Worm (Caenorhabditis elegans) whole organism, L1 larva: ENCODE data around the gene W08F4.1.

Experiments
- ces-1 ChIP-seq: fragments of 150-350 bp; optimal IDR thresholded peaks from 2 replicates; lab custom pipeline; 2014; ENCODE audit warnings: missing biosample characterization, missing genetic modification reagents, missing genetic modification characterization
- dpl-1 ChIP-seq, 3 experiments: fragments of 150-350 bp in 2 of 3; sonication (generic microtip) in 1 of 3; optimal IDR thresholded peaks; 2 replicates each; lab custom pipeline; 2014 to 2017; ENCODE audit warnings: missing biosample characterization in 3 of 3, missing genetic modification characterization in 3 of 3, missing genetic modification reagents in 3 of 3
- egl-27 ChIP-seq, 2 experiments: fragments of 150-350 bp in 1 of 2; sonication (generic microtip); optimal IDR thresholded peaks; 3 replicates each; lab custom pipeline; 2017 to 2018; ENCODE audit warnings: missing biosample characterization in 2 of 2, missing genetic modification characterization in 2 of 2, missing genetic modification reagents in 2 of 2
- elt-3 ChIP-seq, 6 experiments: fragments of 150-350 bp in 1 of 6; sonication (generic microtip); optimal IDR thresholded peaks; 2 replicates each; lab custom pipeline; 2017 to 2018; ENCODE audit warnings: missing biosample characterization in 6 of 6, missing genetic modification characterization in 6 of 6, inconsistent platforms in 1 of 6
- lsy-2 ChIP-seq, 2 experiments: fragments of 150-350 bp; optimal IDR thresholded peaks; 2 replicates each; lab custom pipeline; 2014; ENCODE audit warnings: missing biosample characterization in 2 of 2, missing genetic modification characterization in 2 of 2
- mdl-1 ChIP-seq, 2 experiments: fragments of 150-350 bp; optimal IDR thresholded peaks; 2 replicates each; lab custom pipeline; 2014 to 2017; ENCODE audit warnings: missing biosample characterization in 2 of 2, missing genetic modification characterization in 2 of 2, inconsistent platforms in 1 of 2
- nhr-12 ChIP-seq: sonication (generic microtip); optimal IDR thresholded peaks from 2 replicates; lab custom pipeline; 2017; ENCODE audit warnings: missing biosample characterization, missing genetic modification characterization
- nhr-237 ChIP-seq: fragments of 150-350 bp; optimal IDR thresholded peaks from 2 replicates; lab custom pipeline; 2014; ENCODE audit warnings: missing biosample characterization, missing genetic modification characterization
- nhr-76 ChIP-seq: sonication (generic microtip); optimal IDR thresholded peaks from 2 replicates; lab custom pipeline; 2017; ENCODE audit warnings: missing biosample characterization, missing genetic modification characterization
- nhr-77 ChIP-seq: fragments of 150-350 bp; optimal IDR thresholded peaks from 2 replicates; lab custom pipeline; 2014; ENCODE audit warnings: missing biosample characterization, missing genetic modification characterization
- snpc-4 ChIP-seq: fragments of 150-350 bp; optimal IDR thresholded peaks from 2 replicates; lab custom pipeline; 2014; ENCODE audit warnings: missing biosample characterization, missing genetic modification characterization
- unc-86 ChIP-seq: sonication (generic microtip); optimal IDR thresholded peaks from 2 replicates; lab custom pipeline; 2016; ENCODE audit warnings: missing genetic modification characterization, missing compliant biosample characterization
- zip-4 ChIP-seq: fragments of 200-800 bp; sonication (Bioruptor generic); optimal IDR thresholded peaks from 2 replicates; lab custom pipeline; 2018; ENCODE audit warnings: mild to moderate bottlenecking, missing genetic modification characterization, moderate library complexity, missing compliant biosample characterization
- ztf-11 ChIP-seq, 2 experiments: sonication (generic microtip); optimal IDR thresholded peaks; 2 replicates each; lab custom pipeline; 2016 to 2017; ENCODE audit warnings: missing genetic modification characterization in 2 of 2, missing biosample characterization in 1 of 2, missing compliant biosample characterization in 1 of 2

DNA sequence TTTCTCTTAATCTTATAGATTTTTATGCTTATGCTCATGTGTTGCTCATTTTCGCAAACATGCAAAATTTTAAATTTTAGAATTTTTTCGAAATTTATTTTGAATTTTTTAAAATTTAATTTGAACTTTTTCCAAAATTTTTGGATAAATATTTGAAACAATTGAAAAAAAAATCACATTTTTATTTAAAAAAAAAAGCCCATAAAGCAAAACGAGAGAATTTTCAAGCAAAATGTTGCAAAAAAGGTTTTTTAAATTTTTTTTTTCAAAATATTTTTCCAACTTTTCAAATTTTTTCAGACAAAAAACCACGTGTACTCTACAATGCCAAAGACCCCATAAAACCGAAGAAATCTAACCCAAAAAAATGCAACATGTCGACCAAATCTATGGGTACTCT is 37.1 kb upstream of the W08F4.1 start, which contains the start of the genes C09E8.1 and C09E8.6:
- no peak for TF ChIP-seq nhr-77
- no peak for TF ChIP-seq nhr-237
- TF ChIP-seq ztf-11 (tag; optimal IDR thresholded peaks at IDR 0.05; lab: Kevin White, UChicago), result no peak
- TF ChIP-seq nhr-76, result no peak
- no peak for TF ChIP-seq nhr-12 (tag; lab: Kevin White, UChicago)
- no peak for TF ChIP-seq unc-86 (tag; lab: Kevin White, UChicago)
- no peak for TF ChIP-seq lsy-2 (tag; optimal IDR thresholded peaks at IDR 0.05; lab: Kevin White, UChicago)
- no peak for TF ChIP-seq dpl-1 (GFP tag; optimal IDR thresholded peaks at IDR 0.05; lab: Kevin White, UChicago)
- no peak for TF ChIP-seq elt-3 (tag; optimal IDR thresholded peaks at IDR 0.05; lab: Kevin White, UChicago)
- no peak for TF ChIP-seq zip-4 (GFP tag; lab: Kevin White, UChicago)
- no peak for TF ChIP-seq snpc-4
- TF ChIP-seq egl-27 (tag; optimal IDR thresholded peaks at IDR 0.05; lab: Kevin White, UChicago), result no peak
- no peak for TF ChIP-seq ces-1 (GFP tag; lab: Kevin White, UChicago)
- no peak for TF ChIP-seq mdl-1 (tag; optimal IDR thresholded peaks at IDR 0.05; lab: Kevin White, UChicago)
